Worm (Caenorhabditis elegans): ENCODE measurements around the gene gmpr-1.
A peak's percentile ranks its signal among the peaks of the same experiment; 100 is the strongest.

Gene gmpr-1

ce11 chrV:4401865-4402264 is 30.7 kb upstream of the gmpr-1 start, which contains the start of gene F13A2.5:
Gene F13A2.5 (minus strand): TSS chrV:4401965.
- TF ChIP-seq zag-1 (tag; optimal IDR thresholded peaks at IDR 0.05) (no peak), tbx-2 (tag; optimal IDR thresholded peaks at IDR 0.05) (no peak), pha-4 (tag; optimal IDR thresholded peaks at IDR 0.05) (no peak), aly-2 (tag; optimal IDR thresholded peaks at IDR 0.05) (no peak)

ce11 chrV:4400118-4400517 is 28.9 kb upstream of the gmpr-1 start, which contains the start of gene F13A2.4:
Gene F13A2.4 (minus strand): TSS chrV:4400218.
- TF ChIP-seq daf-12 (tag; optimal IDR thresholded peaks at IDR 0.05) = no peak
- no peak for TF ChIP-seq elt-1 (tag; optimal IDR thresholded peaks at IDR 0.05)
- no peak for TF ChIP-seq nhr-43 (tag; optimal IDR thresholded peaks at IDR 0.05; ENCODE audit: poor library complexity, severe bottlenecking)
- TF ChIP-seq ZK546.5 (tag; optimal IDR thresholded peaks at IDR 0.05) = no peak

DNA sequence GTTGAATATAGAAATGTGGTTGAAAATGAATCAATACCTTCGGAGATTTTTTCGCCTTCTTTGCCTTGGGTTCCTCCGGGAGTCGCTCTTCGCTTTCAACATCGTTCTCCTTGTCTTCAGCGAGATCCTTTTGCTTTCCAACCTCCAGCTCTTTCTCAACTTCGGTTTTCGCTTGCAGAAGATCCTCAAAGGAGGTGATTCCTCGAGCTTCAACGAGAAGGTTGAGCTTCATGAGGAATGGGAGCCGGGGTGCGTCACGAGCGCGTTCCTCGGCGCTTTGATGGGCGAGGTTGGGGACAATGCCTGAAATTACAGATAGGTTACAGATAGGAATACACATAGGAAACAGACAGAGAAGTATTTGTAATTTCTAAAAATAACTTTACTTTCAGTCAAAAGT is 27.7 kb upstream of the gmpr-1 start:
- TF ChIP-seq ZK546.5 (tag; optimal IDR thresholded peaks at IDR 0.05) (no peak), ceh-9 (tag; optimal IDR thresholded peaks at IDR 0.05) (no peak), snpc-4 (tag; optimal IDR thresholded peaks at IDR 0.05) (no peak)

ce11 chrV:4398127-4398526 is 26.9 kb upstream of the gmpr-1 start:
- TF ChIP-seq nhr-67 (tag; optimal IDR thresholded peaks at IDR 0.05) = no peak
- TF ChIP-seq fos-1 (tag; optimal IDR thresholded peaks at IDR 0.05) = no peak
- TF ChIP-seq mml-1 (tag; optimal IDR thresholded peaks at IDR 0.05) = no peak
- no peak for TF ChIP-seq eor-1 (tag; optimal IDR thresholded peaks at IDR 0.05)
- no peak for TF ChIP-seq lin-39 (tag; optimal IDR thresholded peaks at IDR 0.05)
- no peak for TF ChIP-seq nhr-25 (tag; optimal IDR thresholded peaks at IDR 0.05)
- no peak for TF ChIP-seq egl-5 (tag; optimal IDR thresholded peaks at IDR 0.05)

- TF ChIP-seq daf-12 (tag; optimal IDR thresholded peaks at IDR 0.05) (no peak), mml-1 (tag; optimal IDR thresholded peaks at IDR 0.05) (no peak), nhr-76 (tag; optimal IDR thresholded peaks at IDR 0.05) (no peak), jun-1 (tag; optimal IDR thresholded peaks at IDR 0.05) (no peak), sea-2 (GFP tag; optimal IDR thresholded peaks at IDR 0.05) (no peak), elt-1 (tag; optimal IDR thresholded peaks at IDR 0.05) (no peak), ama-1 (optimal IDR thresholded peaks at IDR 0.05) (no peak), lsy-12 (tag; optimal IDR thresholded peaks at IDR 0.05) (no peak), ZK546.5 (tag; optimal IDR thresholded peaks at IDR 0.05) (no peak), nhr-77 (tag; optimal IDR thresholded peaks at IDR 0.05) (no peak), ztf-4 (tag; optimal IDR thresholded peaks at IDR 0.05) (no peak), ceh-9 (tag; optimal IDR thresholded peaks at IDR 0.05) (no peak), pha-4 (tag; optimal IDR thresholded peaks at IDR 0.05) (no peak), elt-3 (tag; optimal IDR thresholded peaks at IDR 0.05) (no peak), egl-27 (tag; optimal IDR thresholded peaks at IDR 0.05) (no peak), nhr-23 (tag; optimal IDR thresholded peaks at IDR 0.05) (no peak), fkh-10 (GFP tag; optimal IDR thresholded peaks at IDR 0.05) (no peak), fos-1 (tag; optimal IDR thresholded peaks at IDR 0.05) (no peak), lin-39 (tag; optimal IDR thresholded peaks at IDR 0.05) (no peak), fkh-2 (tag; optimal IDR thresholded peaks at IDR 0.05) (no peak)
Measured at ce11 chrV:4396257-4396656, 25.1 kb upstream of the gmpr-1 start, which contains the start of gene F13A2.3. Gene F13A2.3 (minus strand): TSS chrV:4396357.

ce11 chrV:4387916-4388315 is 16.7 kb upstream of the gmpr-1 start:
- TF ChIP-seq nfya-1 (tag; optimal IDR thresholded peaks at IDR 0.05; ENCODE audit: insufficient read depth) (peak; percentile 93), mdl-1 (tag; optimal IDR thresholded peaks at IDR 0.05) (no peak), unc-62 (GFP tag; optimal IDR thresholded peaks at IDR 0.05) (no peak), lin-15B (tag; optimal IDR thresholded peaks at IDR 0.05) (no peak), nhr-67 (tag; optimal IDR thresholded peaks at IDR 0.05) (no peak)

All from whole organism, L3 larva.